Worm (Caenorhabditis elegans): ENCODE data around the gene nape-1.

DNA sequence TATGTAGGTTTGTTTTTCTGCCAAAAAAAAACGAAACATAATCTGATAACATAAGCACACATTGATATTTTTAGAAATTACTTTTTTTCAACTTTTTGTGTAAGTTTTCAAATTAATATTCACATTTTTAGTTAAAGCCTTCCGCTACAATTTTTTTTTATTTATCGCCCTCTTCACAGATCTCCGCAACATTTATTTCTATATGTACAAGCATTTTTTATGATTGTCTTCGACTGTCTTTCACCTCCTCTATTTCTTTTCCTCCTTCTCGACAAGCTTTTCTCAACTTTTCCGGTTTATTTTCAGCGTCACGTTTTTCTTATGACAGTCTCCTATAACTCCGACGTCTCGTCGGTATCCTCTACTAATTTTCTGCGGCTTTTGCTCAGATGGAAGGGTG is 15.2 kb upstream of the nape-1 start, which contains the start of gene best-20:
- TF ChIP-seq ceh-32 (tag; optimal IDR thresholded peaks at IDR 0.05; ENCODE audit: poor library complexity) (no peak), ZK546.5 (tag; optimal IDR thresholded peaks at IDR 0.05) (no peak), lin-15B (tag; optimal IDR thresholded peaks at IDR 0.05) (no peak), egl-43 (GFP tag; IDR thresholded peaks at IDR 0.05) (no peak), ces-1 (GFP tag; optimal IDR thresholded peaks at IDR 0.05) (no peak), daf-16 (GFP tag; optimal IDR thresholded peaks at IDR 0.05) (no peak), daf-16 (tag; optimal IDR thresholded peaks at IDR 0.05) (no peak), lsy-2 (tag; optimal IDR thresholded peaks at IDR 0.05) (no peak)
